Fruit fly (Drosophila melanogaster) whole organism, pupa: Measurements from ENCODE around the gene CG14866.

Experiments
- CG14655 ChIP-seq: fragments of 200-800 bp; sonication (Bioruptor generic); optimal IDR thresholded peaks from 3 replicates; lab custom pipeline; 2017; ENCODE audit warnings: mild to moderate bottlenecking, missing biosample characterization, missing genetic modification reagents, missing genetic modification characterization
- CG15710 ChIP-seq: fragments of 200-800 bp; sonication (Bioruptor generic); optimal IDR thresholded peaks from 2 replicates; lab custom pipeline; 2018; ENCODE audit warnings: missing biosample characterization, mild to moderate bottlenecking, missing genetic modification characterization, moderate library complexity
- CG8301 ChIP-seq: fragments of 200-800 bp; sonication (Bioruptor generic); optimal IDR thresholded peaks from 2 replicates; lab custom pipeline; 2018; ENCODE audit warnings: missing biosample characterization, mild to moderate bottlenecking, missing genetic modification characterization
- Snoo ChIP-seq: fragments of 200-800 bp; sonication (Bioruptor generic); optimal IDR thresholded peaks from 3 replicates; lab custom pipeline; 2017; ENCODE audit warnings: missing biosample characterization, mild to moderate bottlenecking, missing genetic modification characterization, inconsistent platforms
- gl ChIP-seq: fragments of 200-800 bp; sonication (Bioruptor generic); optimal IDR thresholded peaks from 2 replicates; lab custom pipeline; 2018; ENCODE audit warnings: missing biosample characterization, mild to moderate bottlenecking, missing genetic modification characterization

DNA sequence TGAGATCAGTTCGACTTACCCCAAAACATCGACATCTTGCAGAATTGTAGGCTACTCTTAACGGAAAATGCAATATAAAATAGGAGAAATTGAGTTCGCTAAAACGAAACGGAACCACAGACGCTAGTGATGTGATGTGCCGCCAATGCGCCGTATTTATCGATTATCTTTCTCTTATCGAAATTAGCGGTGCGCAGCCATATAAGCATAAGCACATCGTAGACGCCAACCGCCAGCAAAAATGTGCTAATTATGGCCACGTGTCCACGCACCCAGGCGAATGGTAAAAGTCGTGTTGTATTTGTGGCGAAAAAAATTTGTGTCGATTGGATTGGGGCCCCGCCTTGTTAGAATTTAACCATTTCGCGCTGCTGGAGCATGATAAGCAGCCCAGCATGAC lies 16.7 kb downstream of the CG14866 start, which contains the start of the genes Fkbp39 and Cyfip:
- TF ChIP-seq gl (tag; lab: Kevin White, UChicago) (no peak), Snoo (no peak), CG15710 (tag; lab: Kevin White, UChicago) (no peak), CG14655 (no peak), CG8301 (tag; lab: Kevin White, UChicago) (no peak)
